Worm (Caenorhabditis elegans) whole organism, L4 larva: Measurements from ENCODE around the gene R05G9.3.

Source experiments
- F26F4.8 ChIP-seq: fragments of 200-800 bp; sonication (Bioruptor generic); conservative IDR thresholded peaks from 2 replicates; pipeline ENCODE4 v1.3.6; 2022; ENCODE audit warnings: missing genetic modification characterization, missing compliant biosample characterization
- F37D6.2 ChIP-seq: sonication (generic microtip); optimal IDR thresholded peaks from 2 replicates; lab custom pipeline; 2016; ENCODE audit warnings: mild to moderate bottlenecking, missing genetic modification characterization, missing compliant biosample characterization
- F44E2.7 ChIP-seq: fragments of 200-800 bp; sonication (Bioruptor generic); IDR thresholded peaks from 2 replicates; pipeline ENCODE4 v2.1.2; 2022; ENCODE audit warnings: missing genetic modification characterization, missing compliant biosample characterization
- F49E8.2 ChIP-seq: sonication (generic microtip); optimal IDR thresholded peaks from 2 replicates; lab custom pipeline; 2016; ENCODE audit warnings: missing compliant biosample characterization, mild to moderate bottlenecking, missing genetic modification characterization, borderline replicate concordance
- R02D3.7 ChIP-seq: fragments of 150-350 bp; sonication (generic microtip); optimal IDR thresholded peaks from 3 replicates; lab custom pipeline; 2014; ENCODE audit warnings: missing biosample characterization, missing genetic modification characterization
- T26A8.4 ChIP-seq: fragments of 200-800 bp; sonication (Bioruptor generic); IDR thresholded peaks from 2 replicates; pipeline ENCODE4 v1.3.6; 2022; ENCODE audit warnings: missing genetic modification characterization, missing compliant biosample characterization
- Y48G9A.11 ChIP-seq: fragments of 200-800 bp; sonication (Bioruptor generic); IDR thresholded peaks from 2 replicates; pipeline ENCODE4 v1.3.6; 2022; ENCODE audit warnings: missing genetic modification reagents, missing genetic modification characterization, missing compliant biosample characterization
- ZK337.2 ChIP-seq: fragments of 200-800 bp; sonication (Bioruptor generic); IDR thresholded peaks from 2 replicates; pipeline ENCODE4 v1.3.6; 2022; ENCODE audit warnings: missing genetic modification reagents, missing genetic modification characterization, missing compliant biosample characterization
- ZK546.5 ChIP-seq, 2 experiments: sonication (generic microtip); optimal IDR thresholded peaks; 2 replicates each; lab custom pipeline; 2017; ENCODE audit warnings: missing biosample characterization in 2 of 2, missing genetic modification characterization in 2 of 2
- aha-1 ChIP-seq: fragments of 150-350 bp; peaks from one replicate; lab custom pipeline; 2014; ENCODE audit warnings: missing biosample characterization, missing genetic modification characterization
- arid-1 ChIP-seq: fragments of 200-800 bp; sonication (Bioruptor generic); conservative IDR thresholded peaks from 2 replicates; pipeline ENCODE4 v1.3.6; 2022; ENCODE audit warnings: missing genetic modification reagents, missing genetic modification characterization, missing compliant biosample characterization
- ceh-20 ChIP-seq: fragments of 200-800 bp; sonication (Bioruptor generic); IDR thresholded peaks from 2 replicates; pipeline ENCODE4 v1.3.6; 2022; ENCODE audit warnings: missing genetic modification reagents, missing genetic modification characterization, missing compliant biosample characterization
- ceh-28 ChIP-seq: fragments of 150-350 bp; optimal IDR thresholded peaks from 2 replicates; lab custom pipeline; 2014; ENCODE audit warnings: missing biosample characterization, missing genetic modification reagents, missing genetic modification characterization
- ceh-32 ChIP-seq: sonication (generic microtip); optimal IDR thresholded peaks from 2 replicates; lab custom pipeline; 2016; ENCODE audit warnings: mild to moderate bottlenecking, missing genetic modification characterization, missing compliant biosample characterization; ENCODE audit not compliant: poor library complexity
- cey-2 ChIP-seq: sonication (generic microtip); optimal IDR thresholded peaks from 3 replicates; lab custom pipeline; 2017; ENCODE audit warnings: missing genetic modification characterization, mild to moderate bottlenecking, missing compliant biosample characterization, antibody characterized with exemption, borderline replicate concordance; ENCODE audit not compliant: insufficient read depth
- dmd-8 ChIP-seq: fragments of 200-800 bp; sonication (Bioruptor generic); IDR thresholded peaks from 2 replicates; pipeline ENCODE4 v1.3.6; 2022; ENCODE audit warnings: missing genetic modification characterization, missing compliant biosample characterization
- dpl-1 ChIP-seq: fragments of 150-350 bp; optimal IDR thresholded peaks from 2 replicates; lab custom pipeline; 2014; ENCODE audit warnings: missing biosample characterization, missing genetic modification reagents, missing genetic modification characterization
- dve-1 ChIP-seq: sonication (generic microtip); optimal IDR thresholded peaks from 2 replicates; lab custom pipeline; 2017; ENCODE audit warnings: antibody characterized with exemption, mild to moderate bottlenecking, missing genetic modification characterization, missing compliant biosample characterization; ENCODE audit not compliant: insufficient read depth
- egl-27 ChIP-seq: sonication (generic microtip); optimal IDR thresholded peaks from 3 replicates; lab custom pipeline; 2017; ENCODE audit warnings: missing biosample characterization, missing genetic modification reagents, missing genetic modification characterization
- hif-1 ChIP-seq, 2 experiments: sonication (generic microtip); optimal IDR thresholded peaks; 2 replicates each; lab custom pipeline; 2016 to 2017; ENCODE audit warnings: missing compliant biosample characterization in 2 of 2, missing genetic modification characterization in 2 of 2, missing genetic modification reagents in 2 of 2, missing genotype in 2 of 2, mild to moderate bottlenecking in 1 of 2
- hlh-11 ChIP-seq: fragments of 200-800 bp; sonication (Bioruptor generic); optimal IDR thresholded peaks from 2 replicates; lab custom pipeline; 2018; ENCODE audit warnings: mild to moderate bottlenecking, missing genetic modification characterization, missing compliant biosample characterization
- hlh-30 ChIP-seq: sonication (generic microtip); optimal IDR thresholded peaks from 2 replicates; lab custom pipeline; 2017; ENCODE audit warnings: antibody characterized with exemption, mild to moderate bottlenecking, missing genetic modification characterization, missing compliant biosample characterization; ENCODE audit not compliant: insufficient read depth
- hmg-1.1 ChIP-seq: fragments of 200-800 bp; sonication (Bioruptor generic); IDR thresholded peaks from 2 replicates; pipeline ENCODE4 v1.3.6; 2022; ENCODE audit warnings: missing genetic modification reagents, missing genetic modification characterization, missing compliant biosample characterization
- jun-1 ChIP-seq: fragments of 150-350 bp; optimal IDR thresholded peaks from 2 replicates; lab custom pipeline; 2014; ENCODE audit warnings: missing biosample characterization, missing genetic modification reagents, missing genetic modification characterization
- lim-7 ChIP-seq: fragments of 200-800 bp; sonication (Bioruptor generic); IDR thresholded peaks from 2 replicates; pipeline ENCODE4 v1.3.6; 2022; ENCODE audit warnings: missing genetic modification characterization, missing compliant biosample characterization
- lin-13 ChIP-seq: fragments of 150-350 bp; optimal IDR thresholded peaks from 2 replicates; lab custom pipeline; 2014; ENCODE audit warnings: missing biosample characterization, missing genetic modification reagents, missing genetic modification characterization
- lin-29 ChIP-seq: fragments of 200-800 bp; sonication (Bioruptor generic); IDR thresholded peaks from 2 replicates; pipeline ENCODE4 v1.3.6; 2022; ENCODE audit warnings: missing genetic modification reagents, missing genetic modification characterization, missing compliant biosample characterization
- lsy-2 ChIP-seq, 2 experiments: fragments of 150-350 bp in 1 of 2; sonication (generic microtip) in 1 of 2; optimal IDR thresholded peaks; 2 replicates each; lab custom pipeline; 2014 to 2017; ENCODE audit warnings: missing biosample characterization in 2 of 2, missing genetic modification characterization in 2 of 2
- madf-9 ChIP-seq: fragments of 200-800 bp; sonication (Bioruptor generic); conservative IDR thresholded peaks from 2 replicates; pipeline ENCODE4 v1.3.6; 2022; ENCODE audit warnings: missing genetic modification reagents, missing genetic modification characterization, missing compliant biosample characterization
- mdl-1 ChIP-seq, 2 experiments: fragments of 150-350 bp in 1 of 2; sonication (generic microtip) in 1 of 2; optimal IDR thresholded peaks; 2 replicates each; lab custom pipeline; 2014 to 2017; ENCODE audit warnings: missing biosample characterization in 2 of 2, missing genetic modification characterization in 2 of 2
- mxl-3 ChIP-seq: fragments of 200-800 bp; sonication (Bioruptor generic); optimal IDR thresholded peaks from 2 replicates; lab custom pipeline; 2018; ENCODE audit warnings: mild to moderate bottlenecking, missing genetic modification characterization, missing compliant biosample characterization
- nhr-11 ChIP-seq: fragments of 150-350 bp; optimal IDR thresholded peaks from 2 replicates; lab custom pipeline; 2014; ENCODE audit warnings: missing biosample characterization, missing genetic modification characterization
- nhr-28 ChIP-seq: fragments of 150-350 bp; optimal IDR thresholded peaks from 2 replicates; lab custom pipeline; 2014; ENCODE audit warnings: missing biosample characterization, missing genetic modification characterization
- nhr-42 ChIP-seq: fragments of 200-800 bp; sonication (Bioruptor generic); IDR thresholded peaks from 2 replicates; pipeline ENCODE4 v1.3.6; 2022; ENCODE audit warnings: missing genetic modification characterization, missing compliant biosample characterization
- nhr-48 ChIP-seq: sonication (generic microtip); optimal IDR thresholded peaks from 2 replicates; lab custom pipeline; 2016; ENCODE audit warnings: mild to moderate bottlenecking, missing genetic modification characterization, missing compliant biosample characterization
- nhr-76 ChIP-seq: fragments of 150-350 bp; optimal IDR thresholded peaks from 2 replicates; lab custom pipeline; 2014; ENCODE audit warnings: missing biosample characterization, missing genetic modification characterization
- pha-4 ChIP-seq, 2 experiments: fragments of 150-350 bp in 1 of 2; fragments of 200-800 bp in 1 of 2; sonication (Bioruptor generic) in 1 of 2; IDR thresholded peaks in 1 of 2; optimal IDR thresholded peaks in 1 of 2; 2 replicates each; pipeline versions ENCODE4 v1.3.6 to Lab custom; 2014 to 2022; ENCODE audit warnings: missing genetic modification characterization in 2 of 2, missing genetic modification reagents in 2 of 2, missing biosample characterization in 1 of 2, missing compliant biosample characterization in 1 of 2
- php-3 ChIP-seq: fragments of 200-800 bp; sonication (Bioruptor generic); IDR thresholded peaks from 2 replicates; pipeline ENCODE4 v1.3.6; 2022; ENCODE audit warnings: missing genetic modification reagents, missing genetic modification characterization, missing compliant biosample characterization
- snpc-1.2 ChIP-seq: fragments of 200-800 bp; sonication (Bioruptor generic); IDR thresholded peaks from 2 replicates; pipeline ENCODE4 v1.3.6; 2022; ENCODE audit warnings: missing genetic modification reagents, missing genetic modification characterization, missing compliant biosample characterization
- snpc-4 ChIP-seq: fragments of 150-350 bp; optimal IDR thresholded peaks from 2 replicates; lab custom pipeline; 2014; ENCODE audit warnings: missing biosample characterization, missing genetic modification characterization
- tag-97 ChIP-seq: fragments of 200-800 bp; sonication (Bioruptor generic); IDR thresholded peaks from 2 replicates; pipeline ENCODE4 v1.3.6; 2022; ENCODE audit warnings: missing genetic modification characterization, missing compliant biosample characterization
- tra-1 ChIP-seq: fragments of 200-800 bp; sonication (Bioruptor generic); IDR thresholded peaks from 2 replicates; pipeline ENCODE4 v1.3.6; 2022; ENCODE audit warnings: missing genetic modification reagents, missing genetic modification characterization, missing compliant biosample characterization
- unc-62 ChIP-seq, 3 experiments: fragments of 150-350 bp in 1 of 3; sonication (generic microtip); optimal IDR thresholded peaks in 2 of 3; peaks in 1 of 3; 1 replicate in 1 of 3; 2 replicates in 2 of 3; lab custom pipeline; 2014 to 2017; ENCODE audit warnings: missing biosample characterization in 3 of 3, missing genetic modification characterization in 3 of 3, missing genetic modification reagents in 3 of 3, missing genotype in 1 of 3
- vab-7 ChIP-seq: fragments of 200-800 bp; sonication (Bioruptor generic); IDR thresholded peaks from 2 replicates; pipeline ENCODE4 v1.3.6; 2022; ENCODE audit warnings: missing genetic modification reagents, missing genetic modification characterization, missing compliant biosample characterization
- zfp-3 ChIP-seq: fragments of 200-800 bp; sonication (Bioruptor generic); conservative IDR thresholded peaks from 2 replicates; pipeline ENCODE4 v1.3.6; 2022; ENCODE audit warnings: missing genetic modification reagents, missing genetic modification characterization, missing compliant biosample characterization

Gene R05G9.3

DNA sequence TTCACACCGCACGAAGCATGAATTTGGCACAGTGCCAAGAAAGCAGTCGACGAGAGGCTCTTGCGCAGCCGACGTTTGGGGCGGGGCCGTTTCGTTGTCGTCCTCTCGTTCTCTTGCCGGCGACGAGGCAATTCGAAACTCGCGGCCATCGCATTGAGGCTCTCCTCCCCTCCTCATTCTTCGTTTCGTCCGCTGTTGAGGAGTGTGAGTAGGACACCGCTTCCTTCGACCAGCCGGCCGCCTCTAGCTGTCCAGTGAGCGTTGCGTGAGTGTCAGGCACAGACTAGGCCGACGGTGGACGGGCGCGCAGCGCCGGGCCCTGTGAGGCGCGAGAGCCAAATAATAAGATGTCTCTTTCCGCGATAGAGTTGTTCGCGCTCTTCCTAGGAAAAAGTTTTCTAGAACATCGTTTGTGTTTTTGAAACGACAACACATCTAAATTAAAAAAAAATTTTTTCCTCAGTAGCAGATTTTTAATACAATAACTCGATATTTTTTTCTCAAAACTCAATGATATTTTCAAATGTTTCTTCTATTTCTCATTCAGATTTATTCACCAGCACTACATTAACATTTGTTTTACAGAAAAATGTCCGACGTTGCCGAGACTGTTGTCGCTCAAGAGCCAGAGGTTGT lies 9.4 kb downstream of the R05G9.3 start, which contains the start of the genes T28D9.11 and T28D9.1 (continued):
- TF ChIP-seq hif-1 (tag; optimal IDR thresholded peaks at IDR 0.05; lab: Kevin White, UChicago) (peak in 1 of 2 experiments; percentile 58), egl-27 (tag; lab: Kevin White, UChicago) (no peak), lin-13 (GFP tag; lab: Kevin White, UChicago) (peak; percentile 68), hlh-30 (tag; lab: Kevin White, UChicago) (peak; percentile 22), F26F4.8 (GFP tag; lab: Robert Waterston, UW) (no peak), T26A8.4 (0 out of 2 replicates have a peak, but pooled peaks have one; percentile 40), lsy-2 (tag; optimal IDR thresholded peaks at IDR 0.05; lab: Kevin White, UChicago) (peak; percentile 70 to 77), vab-7 (GFP tag; lab: Robert Waterston, UW) (peak; percentile 41; the same call in 1 of the 2 replicates), ceh-20 (peak; percentile 63), unc-62 (GFP tag; optimal IDR thresholded peaks at IDR 0.05 in 1 of 2; lab: Kevin White, UChicago) (peak in 1 of 2 experiments; percentile 48), unc-62 (tag; optimal IDR thresholded peaks at IDR 0.05; lab: Kevin White, UChicago) (no peak), ZK337.2 (no peak), dmd-8 (GFP tag; lab: Robert Waterston, UW) (no peak), cey-2 (tag; lab: Kevin White, UChicago) (no peak), php-3 (GFP tag; lab: Robert Waterston, UW) (0 out of 2 replicates have a peak, but pooled peaks have one; percentile 36), snpc-4 (tag; lab: Kevin White, UChicago) (peak; percentile 65), tag-97 (no peak), hlh-11 (peak; percentile 77), mxl-3 (GFP tag; lab: Kevin White, UChicago) (peak; percentile 69), nhr-11 (tag; lab: Kevin White, UChicago) (peak; percentile 49), R02D3.7 (no peak), Y48G9A.11 (no peak), F44E2.7 (GFP tag; lab: Robert Waterston, UW) (0 out of 2 replicates have a peak, but pooled peaks have one; percentile 56), ZK546.5 (tag; optimal IDR thresholded peaks at IDR 0.05; lab: Kevin White, UChicago) (no peak), lin-29 (GFP tag; lab: Robert Waterston, UW) (no peak), mdl-1 (tag; optimal IDR thresholded peaks at IDR 0.05; lab: Kevin White, UChicago) (peak in 1 of 2 experiments; percentile 27), nhr-48 (tag; lab: Kevin White, UChicago) (peak; percentile 8), lim-7 (GFP tag; lab: Robert Waterston, UW) (peak; percentile 71), aha-1 (peak; percentile 73), dpl-1 (peak; percentile 44)
- TF ChIP-seq, all 104 proteins: peak for 35

DNA sequence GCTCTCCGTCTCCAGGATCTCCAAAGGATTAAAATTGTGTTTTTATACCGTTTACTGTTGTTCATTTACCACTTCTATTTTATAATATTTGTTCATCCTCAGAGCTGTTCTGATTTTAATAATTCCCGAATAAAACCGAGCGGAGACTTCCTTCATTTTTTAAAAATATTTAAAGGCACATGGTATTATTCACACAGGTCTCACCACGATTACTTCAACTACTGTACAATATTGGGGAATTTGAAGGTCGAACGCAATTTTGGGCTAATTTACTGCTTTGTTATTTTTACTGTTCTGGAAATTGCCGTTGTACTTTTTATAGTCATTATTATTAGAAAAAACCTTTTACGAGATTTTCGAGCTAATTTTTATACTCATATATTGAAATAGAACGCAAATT lies 10.1 kb downstream of the R05G9.3 start:
- TF ChIP-seq snpc-1.2 (GFP tag; lab: Robert Waterston, UW) = peak; percentile 63
- no peak for TF ChIP-seq hmg-1.1 (GFP tag; lab: Robert Waterston, UW)
- no peak for TF ChIP-seq hif-1 (tag; optimal IDR thresholded peaks at IDR 0.05; lab: Kevin White, UChicago)
- no peak for TF ChIP-seq dve-1 (tag; lab: Kevin White, UChicago)
- no peak for TF ChIP-seq jun-1 (tag; lab: Kevin White, UChicago)
- TF ChIP-seq madf-9 (GFP tag; lab: Robert Waterston, UW) = no peak
- peak; percentile 56; the same call in 1 of the 2 replicates for TF ChIP-seq Y48G9A.11
- no peak for TF ChIP-seq mxl-3 (GFP tag; lab: Kevin White, UChicago)
- TF ChIP-seq ceh-28 (tag; lab: Kevin White, UChicago) = no peak
- TF ChIP-seq lsy-2 (tag; optimal IDR thresholded peaks at IDR 0.05; lab: Kevin White, UChicago) = no peak
- peak; percentile 60; the same call in 1 of the 2 replicates for TF ChIP-seq pha-4 (GFP tag; IDR thresholded peaks at IDR 0.05; lab: Robert Waterston, UW)
- TF ChIP-seq pha-4 (tag; optimal IDR thresholded peaks at IDR 0.05; lab: Kevin White, UChicago) = no peak
- TF ChIP-seq tra-1 (GFP tag; lab: Robert Waterston, UW) = 0 out of 2 replicates have a peak, but pooled peaks have one; percentile 11
- TF ChIP-seq zfp-3 (GFP tag; lab: Robert Waterston, UW) = no peak
- no peak for TF ChIP-seq nhr-76
- TF ChIP-seq T26A8.4 = no peak
- peak; percentile 68; the same call in 1 of the 2 replicates for TF ChIP-seq arid-1 (GFP tag; lab: Robert Waterston, UW)
- TF ChIP-seq dmd-8 (GFP tag; lab: Robert Waterston, UW) = peak; percentile 37; the same call in 1 of the 2 replicates
- TF ChIP-seq ceh-32 (tag; lab: Kevin White, UChicago) = no peak
- TF ChIP-seq F44E2.7 (GFP tag; lab: Robert Waterston, UW) = no peak
- no peak for TF ChIP-seq nhr-28 (tag; lab: Kevin White, UChicago)
- TF ChIP-seq vab-7 (GFP tag; lab: Robert Waterston, UW) = no peak
- TF ChIP-seq F37D6.2 (tag; lab: Kevin White, UChicago) = no peak
- no peak for TF ChIP-seq lin-29 (GFP tag; lab: Robert Waterston, UW)
- TF ChIP-seq F49E8.2 (tag; lab: Kevin White, UChicago) = peak; percentile 81
- no peak for TF ChIP-seq nhr-42 (GFP tag; lab: Robert Waterston, UW)
- TF ChIP-seq dpl-1 = no peak
